Worm (Caenorhabditis elegans) whole organism, L1 larva: ENCODE measurements around the gene F09B12.7.

Source experiments
- C04F5.9 ChIP-seq: sonication (generic microtip); optimal IDR thresholded peaks from 2 replicates; lab custom pipeline; 2016; ENCODE audit warnings: missing genetic modification characterization, missing compliant biosample characterization
- Y116A8C.19 ChIP-seq: sonication (generic microtip); optimal IDR thresholded peaks from 2 replicates; lab custom pipeline; 2016; ENCODE audit warnings: missing compliant biosample characterization, missing genetic modification characterization, borderline replicate concordance
- blmp-1 ChIP-seq: fragments of 150-350 bp; optimal IDR thresholded peaks from 2 replicates; lab custom pipeline; 2014; ENCODE audit warnings: missing biosample characterization, missing genetic modification characterization
- ceh-8 ChIP-seq: fragments of 200-800 bp; sonication (Bioruptor generic); optimal IDR thresholded peaks from 2 replicates; lab custom pipeline; 2018; ENCODE audit warnings: mild to moderate bottlenecking, missing genetic modification characterization, moderate library complexity, missing compliant biosample characterization
- ceh-88 ChIP-seq: fragments of 200-800 bp; sonication (Bioruptor generic); IDR thresholded peaks from 2 replicates; pipeline ENCODE4 v1.3.6; 2022; ENCODE audit warnings: missing genetic modification characterization, missing compliant biosample characterization
- ces-1 ChIP-seq: fragments of 150-350 bp; optimal IDR thresholded peaks from 2 replicates; lab custom pipeline; 2014; ENCODE audit warnings: missing biosample characterization, missing genetic modification reagents, missing genetic modification characterization
- efl-3 ChIP-seq: fragments of 200-800 bp; sonication (Bioruptor generic); optimal IDR thresholded peaks from 2 replicates; lab custom pipeline; 2018; ENCODE audit warnings: mild to moderate bottlenecking, missing genetic modification characterization, missing compliant biosample characterization
- egl-13 ChIP-seq: sonication (generic microtip); optimal IDR thresholded peaks from 2 replicates; lab custom pipeline; 2016; ENCODE audit warnings: missing genotype, missing genetic modification reagents, missing genetic modification characterization, missing compliant biosample characterization
- egl-27 ChIP-seq, 2 experiments: fragments of 150-350 bp in 1 of 2; sonication (generic microtip); optimal IDR thresholded peaks; 3 replicates each; lab custom pipeline; 2017 to 2018; ENCODE audit warnings: missing biosample characterization in 2 of 2, missing genetic modification characterization in 2 of 2, missing genetic modification reagents in 2 of 2
- elt-3 ChIP-seq, 6 experiments: fragments of 150-350 bp in 1 of 6; sonication (generic microtip); optimal IDR thresholded peaks; 2 replicates each; lab custom pipeline; 2017 to 2018; ENCODE audit warnings: missing biosample characterization in 6 of 6, missing genetic modification characterization in 6 of 6, inconsistent platforms in 1 of 6
- fkh-10 ChIP-seq: sonication (generic microtip); optimal IDR thresholded peaks from 2 replicates; lab custom pipeline; 2017; ENCODE audit warnings: missing biosample characterization, missing genetic modification reagents, missing genetic modification characterization
- fkh-4 ChIP-seq: sonication (generic microtip); optimal IDR thresholded peaks from 2 replicates; lab custom pipeline; 2016; ENCODE audit warnings: missing compliant biosample characterization, missing genetic modification characterization, borderline replicate concordance
- fkh-8 ChIP-seq: sonication (generic microtip); optimal IDR thresholded peaks from 2 replicates; lab custom pipeline; 2016; ENCODE audit warnings: mild to moderate bottlenecking, missing genetic modification characterization, missing compliant biosample characterization
- hlh-17 ChIP-seq: fragments of 200-800 bp; sonication (Bioruptor generic); optimal IDR thresholded peaks from 2 replicates; lab custom pipeline; 2018; ENCODE audit warnings: missing genetic modification characterization, mild to moderate bottlenecking, missing compliant biosample characterization, moderate library complexity, borderline replicate concordance
- hpl-2 ChIP-seq: fragments of 150-350 bp; optimal IDR thresholded peaks from 2 replicates; lab custom pipeline; 2014; ENCODE audit warnings: missing biosample characterization, missing genetic modification reagents, missing genetic modification characterization
- irx-1 ChIP-seq: sonication (generic microtip); optimal IDR thresholded peaks from 2 replicates; lab custom pipeline; 2016; ENCODE audit warnings: missing genetic modification characterization, missing compliant biosample characterization
- isw-1 ChIP-seq: fragments of 200-800 bp; sonication (Bioruptor generic); IDR thresholded peaks from 2 replicates; pipeline ENCODE4 v1.3.6; 2022; ENCODE audit warnings: missing genetic modification characterization, missing compliant biosample characterization
- lin-14 ChIP-seq: fragments of 200-800 bp; sonication (Bioruptor generic); optimal IDR thresholded peaks from 2 replicates; lab custom pipeline; 2018; ENCODE audit warnings: mild to moderate bottlenecking, missing genetic modification characterization, moderate library complexity, missing compliant biosample characterization
- lin-15B ChIP-seq: fragments of 150-350 bp; sonication (generic microtip); optimal IDR thresholded peaks from 3 replicates; lab custom pipeline; 2014; ENCODE audit warnings: missing biosample characterization, missing genetic modification characterization
- lin-39 ChIP-seq: fragments of 150-350 bp; optimal IDR thresholded peaks from 2 replicates; lab custom pipeline; 2014; ENCODE audit warnings: missing biosample characterization, missing genetic modification reagents, missing genetic modification characterization
- lsy-2 ChIP-seq, 2 experiments: fragments of 150-350 bp; optimal IDR thresholded peaks; 2 replicates each; lab custom pipeline; 2014; ENCODE audit warnings: missing biosample characterization in 2 of 2, missing genetic modification characterization in 2 of 2
- mef-2 ChIP-seq: fragments of 150-350 bp; optimal IDR thresholded peaks from 2 replicates; lab custom pipeline; 2014; ENCODE audit warnings: missing biosample characterization, missing genetic modification characterization
- mep-1 ChIP-seq: fragments of 150-350 bp; optimal IDR thresholded peaks from 2 replicates; lab custom pipeline; 2014; ENCODE audit warnings: missing biosample characterization, missing genetic modification characterization
- nhr-12 ChIP-seq: sonication (generic microtip); optimal IDR thresholded peaks from 2 replicates; lab custom pipeline; 2017; ENCODE audit warnings: missing biosample characterization, missing genetic modification characterization
- nhr-47 ChIP-seq: sonication (generic microtip); optimal IDR thresholded peaks from 2 replicates; lab custom pipeline; 2016; ENCODE audit warnings: mild to moderate bottlenecking, missing genetic modification characterization, moderate library complexity, missing compliant biosample characterization
- nhr-76 ChIP-seq: sonication (generic microtip); optimal IDR thresholded peaks from 2 replicates; lab custom pipeline; 2017; ENCODE audit warnings: missing biosample characterization, missing genetic modification characterization
- nhr-84 ChIP-seq: sonication (generic microtip); optimal IDR thresholded peaks from 2 replicates; lab custom pipeline; 2017; ENCODE audit warnings: missing biosample characterization, missing genetic modification characterization
- nhr-85 ChIP-seq: sonication (generic microtip); peaks from one replicate; lab custom pipeline; 2016; ENCODE audit warnings: missing genetic modification characterization, inconsistent platforms, missing compliant biosample characterization
- pqm-1 ChIP-seq: sonication (generic microtip); optimal IDR thresholded peaks from 3 replicates; lab custom pipeline; 2017; ENCODE audit warnings: missing biosample characterization, missing genetic modification characterization
- swsn-7 ChIP-seq: sonication (generic microtip); optimal IDR thresholded peaks from 2 replicates; lab custom pipeline; 2016; ENCODE audit warnings: missing genetic modification characterization, missing compliant biosample characterization
- tbx-2 ChIP-seq: sonication (generic microtip); optimal IDR thresholded peaks from 2 replicates; lab custom pipeline; 2016; ENCODE audit warnings: missing genetic modification characterization, missing compliant biosample characterization
- unc-130 ChIP-seq: fragments of 150-350 bp; optimal IDR thresholded peaks from 2 replicates; lab custom pipeline; 2017; ENCODE audit warnings: missing biosample characterization, missing genetic modification characterization, inconsistent platforms
- unc-98 ChIP-seq: fragments of 200-800 bp; sonication (Bioruptor generic); IDR thresholded peaks from 2 replicates; pipeline ENCODE4 v1.3.6; 2022; ENCODE audit warnings: missing genetic modification characterization, missing compliant biosample characterization
- zip-4 ChIP-seq: fragments of 200-800 bp; sonication (Bioruptor generic); optimal IDR thresholded peaks from 2 replicates; lab custom pipeline; 2018; ENCODE audit warnings: mild to moderate bottlenecking, missing genetic modification characterization, moderate library complexity, missing compliant biosample characterization
- ztf-4 ChIP-seq: fragments of 150-350 bp; optimal IDR thresholded peaks from 2 replicates; lab custom pipeline; 2014; ENCODE audit warnings: missing biosample characterization, missing genetic modification characterization

F09B12.7 gene

DNA sequence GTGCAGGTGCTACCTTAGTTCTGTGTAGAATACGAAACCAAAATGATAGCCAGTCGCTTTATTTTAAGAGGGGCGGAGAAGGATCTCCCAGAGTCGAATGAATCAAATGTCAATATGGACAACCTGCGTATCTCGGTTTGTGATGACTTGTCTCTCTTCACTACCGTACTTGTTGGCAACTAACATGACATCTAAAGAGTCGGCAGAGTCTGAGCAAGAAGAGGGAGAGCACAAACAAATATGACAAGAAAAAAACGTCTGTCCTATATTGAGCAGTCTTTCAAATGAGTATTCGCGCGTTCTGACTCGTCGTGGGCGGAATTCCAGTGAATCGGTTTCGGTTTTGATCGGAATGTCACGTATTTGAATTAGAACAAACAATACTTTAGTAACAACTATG lies at the start of gene F09B12.7:
Gene F09B12.7, minus strand, starts transcription at position 101 of the 400 bp plus-strand sequence.
- TF ChIP-seq tbx-2 (tag; lab: Kevin White, UChicago), result no peak
- no peak for TF ChIP-seq pqm-1 (tag; lab: Kevin White, UChicago)
- TF ChIP-seq hlh-17 (GFP tag; lab: Kevin White, UChicago), result no peak
- TF ChIP-seq lsy-2 (tag; optimal IDR thresholded peaks at IDR 0.05; lab: Kevin White, UChicago), result no peak
- TF ChIP-seq nhr-84 (tag; lab: Kevin White, UChicago), result no peak
- TF ChIP-seq efl-3, result no peak
- no peak for TF ChIP-seq elt-3 (tag; optimal IDR thresholded peaks at IDR 0.05; lab: Kevin White, UChicago)
- no peak for TF ChIP-seq unc-98 (GFP tag; lab: Robert Waterston, UW)
- TF ChIP-seq ceh-88, result no peak
- no peak for TF ChIP-seq ztf-4 (tag; lab: Kevin White, UChicago)
- no peak for TF ChIP-seq egl-27 (tag; optimal IDR thresholded peaks at IDR 0.05; lab: Kevin White, UChicago)
- TF ChIP-seq C04F5.9 (tag; lab: Kevin White, UChicago), result no peak
- TF ChIP-seq fkh-8 (tag; lab: Kevin White, UChicago), result no peak
- TF ChIP-seq, all 84 proteins: peak for 0

- TF ChIP-seq nhr-76 (no peak), tbx-2 (tag; lab: Kevin White, UChicago) (no peak), ces-1 (no peak), lin-14 (GFP tag; lab: Kevin White, UChicago) (peak; percentile 15)
Observed at ce11 chrX:15134941-15135340, 40.1 kb upstream of the F09B12.7 start.

- TF ChIP-seq blmp-1 (no peak), isw-1 (GFP tag; lab: Robert Waterston, UW) (no peak), Y116A8C.19 (tag; lab: Kevin White, UChicago) (no peak), ceh-8 (no peak), nhr-12 (tag; lab: Kevin White, UChicago) (no peak), egl-27 (tag; optimal IDR thresholded peaks at IDR 0.05; lab: Kevin White, UChicago) (no peak), unc-130 (no peak), irx-1 (no peak), nhr-85 (no peak)
Observed at ce11 chrX:15133180-15133579, 38.3 kb upstream of the F09B12.7 start.

ce11 chrX:15132073-15132472 lies 37.2 kb upstream of the F09B12.7 start:
- TF ChIP-seq efl-3 (no peak), ztf-4 (tag; lab: Kevin White, UChicago) (no peak), egl-27 (tag; optimal IDR thresholded peaks at IDR 0.05; lab: Kevin White, UChicago) (no peak), fkh-10 (GFP tag; lab: Kevin White, UChicago) (no peak), egl-13 (tag; lab: Kevin White, UChicago) (no peak), hpl-2 (GFP tag; lab: Kevin White, UChicago) (no peak), nhr-47 (no peak), unc-130 (no peak), lin-39 (no peak), elt-3 (tag; optimal IDR thresholded peaks at IDR 0.05; lab: Kevin White, UChicago) (no peak), mef-2 (no peak), hlh-17 (GFP tag; lab: Kevin White, UChicago) (no peak), fkh-4 (tag; lab: Kevin White, UChicago) (no peak), mep-1 (tag; lab: Kevin White, UChicago) (no peak), zip-4 (GFP tag; lab: Kevin White, UChicago) (no peak), lsy-2 (tag; optimal IDR thresholded peaks at IDR 0.05; lab: Kevin White, UChicago) (no peak), swsn-7 (tag; lab: Kevin White, UChicago) (no peak)
- TF ChIP-seq, all 84 proteins: peak for 0

ce11 chrX:15128184-15128583 lies 33.3 kb upstream of the F09B12.7 start:
- TF ChIP-seq fkh-10 (GFP tag; lab: Kevin White, UChicago), result peak; percentile 50
- TF ChIP-seq ces-1, result peak; percentile 6
- peak; percentile 64 for TF ChIP-seq lin-14 (GFP tag; lab: Kevin White, UChicago)
- TF ChIP-seq lin-15B (tag; lab: Kevin White, UChicago), result no peak
- no peak for TF ChIP-seq elt-3 (tag; optimal IDR thresholded peaks at IDR 0.05; lab: Kevin White, UChicago)
- TF ChIP-seq, all 84 proteins: peak for 3
